Worm (Caenorhabditis elegans) whole organism, early embryonic: ENCODE data around the gene nep-23.

Source experiments
- B0310.2 ChIP-seq: sonication (generic microtip); optimal IDR thresholded peaks from 2 replicates; lab custom pipeline; 2016; ENCODE audit warnings: mild to moderate bottlenecking, missing genetic modification characterization, missing compliant biosample characterization
- ama-1 ChIP-seq: fragments of 150-350 bp; optimal IDR thresholded peaks from 2 replicates; lab custom pipeline; 2014
- ets-7 ChIP-seq: sonication (generic microtip); optimal IDR thresholded peaks from 2 replicates; lab custom pipeline; 2016; ENCODE audit warnings: missing genotype, missing genetic modification characterization, missing compliant biosample characterization
- flt-1 ChIP-seq: fragments of 200-800 bp; sonication (Bioruptor generic); IDR thresholded peaks from 2 replicates; pipeline ENCODE4 v1.3.6; 2022; ENCODE audit warnings: missing genetic modification characterization, missing compliant biosample characterization
- hmbx-1 ChIP-seq: sonication (generic microtip); optimal IDR thresholded peaks from 2 replicates; lab custom pipeline; 2016; ENCODE audit warnings: mild to moderate bottlenecking, missing genetic modification characterization, missing compliant biosample characterization
- scrt-1 ChIP-seq: fragments of 200-800 bp; sonication (Bioruptor generic); IDR thresholded peaks from 2 replicates; pipeline ENCODE4 v1.3.6; 2022; ENCODE audit warnings: missing genetic modification characterization, missing compliant biosample characterization
- sea-1 ChIP-seq: fragments of 200-800 bp; sonication (Bioruptor generic); conservative IDR thresholded peaks from 2 replicates; pipeline ENCODE4 v1.3.6; 2022; ENCODE audit warnings: missing genetic modification characterization, missing compliant biosample characterization
- tbx-37 ChIP-seq: fragments of 200-800 bp; sonication (Bioruptor generic); conservative IDR thresholded peaks from 2 replicates; pipeline ENCODE4 v1.3.6; 2022; ENCODE audit warnings: missing genetic modification reagents, missing genetic modification characterization, missing compliant biosample characterization
- tra-4 ChIP-seq: sonication (generic microtip); optimal IDR thresholded peaks from 2 replicates; lab custom pipeline; 2017; ENCODE audit warnings: missing genetic modification characterization, missing compliant biosample characterization

ce11 chrIV:16949767-16950166 is 29.6 kb downstream of the nep-23 start, which contains the start of gene rad-54.B:
- TF ChIP-seq ama-1: no peak
- TF ChIP-seq tbx-37: no peak
- TF ChIP-seq B0310.2 (tag; lab: Kevin White, UChicago): no peak
- TF ChIP-seq ets-7 (tag; lab: Kevin White, UChicago): no peak
- TF ChIP-seq scrt-1: no peak
- no peak for TF ChIP-seq hmbx-1 (tag; lab: Kevin White, UChicago)
- TF ChIP-seq tra-4 (tag; lab: Kevin White, UChicago): no peak
- TF ChIP-seq flt-1 (GFP tag; lab: Robert Waterston, UW): no peak
- no peak for TF ChIP-seq sea-1 (GFP tag; lab: Robert Waterston, UW)
